Worm (Caenorhabditis elegans): ENCODE measurements around the gene cct-1.

The cct-1 gene

DNA sequence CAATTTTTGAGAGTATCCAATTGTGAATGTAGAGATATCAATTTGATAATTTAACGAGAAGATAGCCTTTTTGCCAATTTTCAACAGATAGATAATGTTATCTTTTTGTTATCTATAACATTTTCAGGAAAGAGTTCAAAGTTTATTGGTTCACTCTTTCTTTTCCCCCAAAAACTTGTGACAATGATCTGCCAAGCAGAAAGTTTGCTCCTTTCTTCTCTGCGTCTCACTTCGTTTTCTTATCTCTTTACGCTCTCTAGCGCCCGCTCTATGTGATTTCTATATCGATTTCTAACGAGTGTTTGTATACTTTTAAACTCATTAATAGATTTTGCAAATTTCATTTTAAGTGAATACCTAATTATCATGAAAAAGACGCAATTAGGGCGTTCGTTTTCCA, 41.2 kb downstream of the cct-1 start:
- TF ChIP-seq elt-2 (tag; optimal IDR thresholded peaks at IDR 0.05) (peak; percentile 93), blmp-1 (tag; optimal IDR thresholded peaks at IDR 0.05) (peak; percentile 23), efl-1 (optimal IDR thresholded peaks at IDR 0.05) (peak in 1 of 2 experiments; percentile 1), efl-1 (GFP tag; optimal IDR thresholded peaks at IDR 0.05 in 1 of 2) (no peak), mdl-1 (tag; optimal IDR thresholded peaks at IDR 0.05) (peak in 1 of 2 experiments; percentile 29), nhr-237 (tag; optimal IDR thresholded peaks at IDR 0.05) (no peak), nhr-20 (tag; optimal IDR thresholded peaks at IDR 0.05) (peak; percentile 47), nhr-71 (tag; optimal IDR thresholded peaks at IDR 0.05) (peak; percentile 42), fkh-4 (tag; optimal IDR thresholded peaks at IDR 0.05; ENCODE audit: borderline replicate concordance) (no peak), rnt-1 (tag; optimal IDR thresholded peaks at IDR 0.05) (no peak), mep-1 (tag; optimal IDR thresholded peaks at IDR 0.05) (peak; percentile 40), lin-35 (GFP tag; optimal IDR thresholded peaks at IDR 0.05) (peak in 1 of 2 experiments; percentile 16), pqm-1 (tag; optimal IDR thresholded peaks at IDR 0.05) (peak; percentile 10), snu-23 (GFP tag; optimal IDR thresholded peaks at IDR 0.05) (peak; percentile 9), nhr-90 (tag; optimal IDR thresholded peaks at IDR 0.05; ENCODE audit: poor library complexity) (peak; percentile 23), lin-13 (GFP tag; optimal IDR thresholded peaks at IDR 0.05) (no peak), lsy-2 (tag; optimal IDR thresholded peaks at IDR 0.05) (peak in 1 of 2 experiments; percentile 41)

DNA sequence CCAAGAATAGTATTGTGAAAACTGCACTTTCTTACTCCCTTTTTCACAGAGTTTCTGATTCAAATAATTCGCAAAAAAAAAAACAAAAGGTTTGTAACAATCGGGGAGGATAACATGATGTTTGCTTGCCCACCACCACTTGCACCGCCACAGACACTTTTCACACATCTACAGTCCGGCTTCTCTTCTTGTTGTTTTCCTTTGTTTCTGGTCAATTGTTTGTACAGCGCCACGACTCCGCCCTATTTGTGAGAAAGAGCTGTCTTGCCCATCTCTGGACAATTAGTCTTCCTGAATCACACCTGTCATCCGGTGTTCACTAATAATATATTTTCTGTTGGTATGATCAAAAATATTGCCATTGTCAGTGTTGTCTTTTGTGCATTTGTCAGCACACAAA, 45.7 kb downstream of the cct-1 start, which contains the start of gene M110.9:
Gene M110.9, plus strand, starts transcription at position 301 of the 400 bp plus-strand sequence.
- TF ChIP-seq fkh-4 (tag; optimal IDR thresholded peaks at IDR 0.05; ENCODE audit: borderline replicate concordance) (no peak), rnt-1 (tag; optimal IDR thresholded peaks at IDR 0.05) (no peak), mab-9 (GFP tag; IDR thresholded peaks at IDR 0.05) (no peak), unc-86 (tag; optimal IDR thresholded peaks at IDR 0.05) (no peak), nhr-28 (tag; optimal IDR thresholded peaks at IDR 0.05) (no peak), efl-1 (optimal IDR thresholded peaks at IDR 0.05) (no peak), efl-1 (GFP tag; optimal IDR thresholded peaks at IDR 0.05 in 1 of 2) (no peak), lin-39 (tag; optimal IDR thresholded peaks at IDR 0.05) (no peak), unc-130 (tag; optimal IDR thresholded peaks at IDR 0.05) (no peak), ceh-63 (GFP tag; optimal IDR thresholded peaks at IDR 0.05) (no peak), lin-13 (GFP tag; optimal IDR thresholded peaks at IDR 0.05) (no peak), xbp-1 (tag; optimal IDR thresholded peaks at IDR 0.05) (no peak), elt-2 (tag; optimal IDR thresholded peaks at IDR 0.05) (no peak), efl-3 (GFP tag; optimal IDR thresholded peaks at IDR 0.05) (no peak), mep-1 (tag; optimal IDR thresholded peaks at IDR 0.05) (no peak)

DNA sequence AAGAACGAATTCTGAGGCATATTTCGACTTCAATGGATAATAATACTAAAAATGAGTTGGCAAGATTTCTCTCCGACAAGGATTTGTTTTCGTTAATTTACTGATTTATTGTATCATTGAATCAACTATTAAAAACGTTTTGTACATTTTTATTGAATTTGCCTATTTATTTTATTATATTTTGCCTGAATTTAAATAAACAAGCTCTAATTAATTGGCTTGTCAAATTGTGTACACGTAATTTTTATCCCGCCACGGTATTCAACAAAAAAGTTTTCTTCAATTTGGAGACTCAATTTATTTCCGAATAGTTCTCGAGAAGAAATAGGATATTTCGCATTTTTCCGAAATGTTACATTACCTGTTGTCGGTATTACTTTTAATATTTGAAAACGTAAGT, 47.2 kb downstream of the cct-1 start, which contains the start of gene M110.7:
Gene M110.7, plus strand, starts transcription at position 301 of the 400 bp plus-strand sequence.
- no peak for TF ChIP-seq ceh-88 (GFP tag; IDR thresholded peaks at IDR 0.05)
- no peak for TF ChIP-seq dsc-1 (tag; optimal IDR thresholded peaks at IDR 0.05)
- no peak for TF ChIP-seq fkh-8 (tag; optimal IDR thresholded peaks at IDR 0.05)
- no peak for TF ChIP-seq pag-3 (tag; optimal IDR thresholded peaks at IDR 0.05; ENCODE audit: borderline replicate concordance, insufficient read depth)

Data from whole organism, L1 larva.